Fruit fly (Drosophila melanogaster): ENCODE data around the gene CG17928.

DNA sequence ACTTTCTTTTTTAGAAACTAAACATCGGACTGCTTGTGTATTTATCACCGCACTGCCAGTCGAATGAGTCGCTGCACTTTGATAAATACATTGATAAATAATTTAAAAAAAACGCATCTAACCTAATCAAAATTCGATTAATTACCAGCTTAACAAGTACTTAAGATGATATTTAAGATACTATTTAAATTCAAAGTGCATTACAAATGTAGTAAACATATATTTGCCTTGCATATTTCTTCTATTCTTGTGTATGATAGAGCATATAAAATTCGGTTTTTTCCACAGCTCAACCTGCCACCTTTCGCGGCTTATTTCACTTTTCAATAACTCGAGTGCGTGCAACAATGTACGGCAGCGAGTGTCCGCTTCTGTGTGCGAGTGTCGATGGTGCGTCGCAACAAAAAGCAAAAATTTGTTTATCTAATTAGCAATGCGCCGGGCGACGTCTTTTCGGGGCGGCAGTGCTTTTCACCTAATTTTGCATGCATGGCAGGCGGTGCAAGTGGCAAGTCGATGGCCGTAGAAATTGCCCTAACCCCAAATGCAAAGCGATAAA lies 13.1 kb downstream of the CG17928 start, which contains the start of gene CG13272:
- TF ChIP-seq OdsH (GFP tag; optimal IDR thresholded peaks at IDR 0.05) (peak; percentile 3), Gug (GFP tag; IDR thresholded peaks at IDR 0.05) (peak; percentile 26; the same call in 1 of the 2 replicates), CG6854 (GFP tag; optimal IDR thresholded peaks at IDR 0.05) (no peak), CG8319 (GFP tag; optimal IDR thresholded peaks at IDR 0.05) (no peak), fd85E (GFP tag; optimal IDR thresholded peaks at IDR 0.05) (no peak)
